Worm (Caenorhabditis elegans): ENCODE measurements around the gene F46H5.11.

DNA sequence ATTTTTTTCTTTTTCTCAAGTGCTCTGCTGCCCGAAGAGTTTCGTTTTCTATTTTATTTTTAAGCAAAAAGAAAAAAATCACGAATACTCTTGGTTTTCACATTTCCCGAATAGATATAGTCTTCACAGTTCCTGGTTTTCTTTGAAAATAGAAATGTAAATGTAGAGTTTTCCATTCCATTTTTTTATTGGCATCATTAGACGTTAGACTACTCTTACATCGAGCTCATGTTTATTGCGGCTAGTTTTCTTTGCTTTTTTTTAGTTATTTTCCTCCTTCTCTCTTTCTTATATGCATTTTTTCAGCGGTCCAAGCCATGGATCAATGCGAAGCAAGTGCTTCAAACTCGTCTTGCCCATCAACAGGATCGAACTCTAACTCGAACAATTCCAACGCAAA is 6.5 kb downstream of the F46H5.11 start, which contains the start of gene F46H5.2:
- TF ChIP-seq die-1 (tag; optimal IDR thresholded peaks at IDR 0.05): no peak
- TF ChIP-seq madf-6 (GFP tag; IDR thresholded peaks at IDR 0.05): no peak
- no peak for TF ChIP-seq ama-1 (optimal IDR thresholded peaks at IDR 0.05)
- no peak for TF ChIP-seq ama-1 (GFP tag; optimal IDR thresholded peaks at IDR 0.05)
- no peak for TF ChIP-seq chd-7 (tag; optimal IDR thresholded peaks at IDR 0.05)
- no peak for TF ChIP-seq bed-1 (GFP tag; IDR thresholded peaks at IDR 0.05)
- TF ChIP-seq F23B12.7 (tag; optimal IDR thresholded peaks at IDR 0.05; ENCODE audit: insufficient read depth): no peak
- TF ChIP-seq sea-2 (GFP tag; IDR thresholded peaks at IDR 0.05): no peak
- no peak for TF ChIP-seq snpc-4 (GFP tag; optimal IDR thresholded peaks at IDR 0.05)
- no peak for TF ChIP-seq snpc-4 (tag; optimal IDR thresholded peaks at IDR 0.05)
- TF ChIP-seq lsy-27 (tag; optimal IDR thresholded peaks at IDR 0.05; ENCODE audit: borderline replicate concordance, insufficient read depth): no peak
- TF ChIP-seq unc-62 (GFP tag; optimal IDR thresholded peaks at IDR 0.05): no peak
- no peak for TF ChIP-seq dpl-1 (GFP tag; optimal IDR thresholded peaks at IDR 0.05)
- no peak for TF ChIP-seq rpc-1 (optimal IDR thresholded peaks at IDR 0.05)
- TF ChIP-seq rpc-1 (tag; optimal IDR thresholded peaks at IDR 0.05): no peak
- no peak for TF ChIP-seq nfyb-1 (GFP tag; IDR thresholded peaks at IDR 0.05)
- TF ChIP-seq pha-4 (tag; optimal IDR thresholded peaks at IDR 0.05): no peak
